Worm (Caenorhabditis elegans) whole organism, L1 larva: Measurements from ENCODE around the gene mboa-4.
A peak's percentile ranks its signal among the peaks of the same experiment; 100 is the strongest.
"Not testable (repeated sequence)": the region's sequence is repeated elsewhere in the genome, so short reads cannot be mapped to it uniquely, and the experiment has no call there.

Experiments
- C04F5.9 ChIP-seq: sonication (generic microtip); optimal IDR thresholded peaks from 2 replicates; lab custom pipeline; 2016; ENCODE audit warnings: missing genetic modification characterization, missing compliant biosample characterization
- C16A3.4 ChIP-seq: fragments of 150-350 bp; optimal IDR thresholded peaks from 2 replicates; lab custom pipeline; 2014; ENCODE audit warnings: missing biosample characterization, missing genetic modification characterization
- Y116A8C.19 ChIP-seq: sonication (generic microtip); optimal IDR thresholded peaks from 2 replicates; lab custom pipeline; 2016; ENCODE audit warnings: missing compliant biosample characterization, missing genetic modification characterization, borderline replicate concordance
- alr-1 ChIP-seq: fragments of 200-800 bp; sonication (Bioruptor generic); optimal IDR thresholded peaks from 2 replicates; lab custom pipeline; 2018; ENCODE audit warnings: borderline replicate concordance, mild to moderate bottlenecking, missing genetic modification characterization, missing compliant biosample characterization
- ama-1 ChIP-seq: fragments of 150-350 bp; optimal IDR thresholded peaks from 2 replicates; lab custom pipeline; 2014
- blmp-1 ChIP-seq: fragments of 150-350 bp; optimal IDR thresholded peaks from 2 replicates; lab custom pipeline; 2014; ENCODE audit warnings: missing biosample characterization, missing genetic modification characterization
- ceh-8 ChIP-seq: fragments of 200-800 bp; sonication (Bioruptor generic); optimal IDR thresholded peaks from 2 replicates; lab custom pipeline; 2018; ENCODE audit warnings: mild to moderate bottlenecking, missing genetic modification characterization, moderate library complexity, missing compliant biosample characterization
- ceh-90 ChIP-seq: sonication (generic microtip); optimal IDR thresholded peaks from 2 replicates; lab custom pipeline; 2016; ENCODE audit warnings: missing genetic modification characterization, missing compliant biosample characterization
- efl-1 ChIP-seq, 4 experiments: fragments of 150-350 bp; optimal IDR thresholded peaks in 3 of 4; peaks in 1 of 4; 1 replicate in 1 of 4; 2 replicates in 3 of 4; lab custom pipeline; 2014; ENCODE audit warnings: missing biosample characterization in 2 of 4, missing genetic modification characterization in 2 of 4, missing genetic modification reagents in 2 of 4
- efl-3 ChIP-seq: fragments of 200-800 bp; sonication (Bioruptor generic); optimal IDR thresholded peaks from 2 replicates; lab custom pipeline; 2018; ENCODE audit warnings: mild to moderate bottlenecking, missing genetic modification characterization, missing compliant biosample characterization
- ets-5 ChIP-seq: fragments of 200-800 bp; sonication (Bioruptor generic); IDR thresholded peaks from 2 replicates; pipeline ENCODE4 v1.3.6; 2022; ENCODE audit warnings: missing genetic modification characterization, missing compliant biosample characterization
- fos-1 ChIP-seq: fragments of 150-350 bp; optimal IDR thresholded peaks from 2 replicates; lab custom pipeline; 2014; ENCODE audit warnings: missing biosample characterization, missing genetic modification characterization
- jun-1 ChIP-seq: fragments of 150-350 bp; optimal IDR thresholded peaks from 2 replicates; lab custom pipeline; 2014; ENCODE audit warnings: missing biosample characterization, missing genetic modification reagents, missing genetic modification characterization
- lin-13 ChIP-seq: fragments of 150-350 bp; optimal IDR thresholded peaks from 2 replicates; lab custom pipeline; 2014; ENCODE audit warnings: missing biosample characterization, missing genetic modification reagents, missing genetic modification characterization
- lin-35 ChIP-seq, 2 experiments: fragments of 150-350 bp; optimal IDR thresholded peaks; 2 replicates each; lab custom pipeline; 2014; ENCODE audit warnings: missing biosample characterization in 2 of 2, missing genetic modification characterization in 2 of 2, missing genetic modification reagents in 2 of 2
- lin-39 ChIP-seq: fragments of 150-350 bp; optimal IDR thresholded peaks from 2 replicates; lab custom pipeline; 2014; ENCODE audit warnings: missing biosample characterization, missing genetic modification reagents, missing genetic modification characterization
- nhr-11 ChIP-seq: fragments of 150-350 bp; optimal IDR thresholded peaks from 2 replicates; lab custom pipeline; 2014; ENCODE audit warnings: missing biosample characterization, missing genetic modification characterization
- nhr-19 ChIP-seq: fragments of 200-800 bp; sonication (Bioruptor generic); conservative IDR thresholded peaks from 2 replicates; pipeline ENCODE4 v1.3.6; 2022; ENCODE audit warnings: missing genetic modification characterization, missing compliant biosample characterization
- nhr-28 ChIP-seq: fragments of 150-350 bp; optimal IDR thresholded peaks from 2 replicates; lab custom pipeline; 2014; ENCODE audit warnings: missing biosample characterization, missing genetic modification characterization
- nhr-71 ChIP-seq: sonication (generic microtip); optimal IDR thresholded peaks from 2 replicates; lab custom pipeline; 2016; ENCODE audit warnings: mild to moderate bottlenecking, missing genetic modification characterization, moderate library complexity, missing compliant biosample characterization
- nhr-76 ChIP-seq: sonication (generic microtip); optimal IDR thresholded peaks from 2 replicates; lab custom pipeline; 2017; ENCODE audit warnings: missing biosample characterization, missing genetic modification characterization
- nhr-77 ChIP-seq: fragments of 150-350 bp; optimal IDR thresholded peaks from 2 replicates; lab custom pipeline; 2014; ENCODE audit warnings: missing biosample characterization, missing genetic modification characterization
- nhr-84 ChIP-seq: sonication (generic microtip); optimal IDR thresholded peaks from 2 replicates; lab custom pipeline; 2017; ENCODE audit warnings: missing biosample characterization, missing genetic modification characterization
- nhr-85 ChIP-seq: sonication (generic microtip); peaks from one replicate; lab custom pipeline; 2016; ENCODE audit warnings: missing genetic modification characterization, inconsistent platforms, missing compliant biosample characterization
- nhr-90 ChIP-seq: sonication (generic microtip); optimal IDR thresholded peaks from 2 replicates; lab custom pipeline; 2016; ENCODE audit warnings: mild to moderate bottlenecking, missing genetic modification characterization, missing compliant biosample characterization; ENCODE audit not compliant: poor library complexity
- pag-3 ChIP-seq: sonication (generic microtip); optimal IDR thresholded peaks from 2 replicates; lab custom pipeline; 2017; ENCODE audit warnings: missing genetic modification characterization, mild to moderate bottlenecking, missing compliant biosample characterization, antibody characterized with exemption, borderline replicate concordance; ENCODE audit not compliant: insufficient read depth
- pqm-1 ChIP-seq: sonication (generic microtip); optimal IDR thresholded peaks from 3 replicates; lab custom pipeline; 2017; ENCODE audit warnings: missing biosample characterization, missing genetic modification characterization
- rnt-1 ChIP-seq: sonication (generic microtip); optimal IDR thresholded peaks from 2 replicates; lab custom pipeline; 2016; ENCODE audit warnings: mild to moderate bottlenecking, missing genetic modification characterization, moderate library complexity, missing compliant biosample characterization
- snu-23 ChIP-seq: sonication (generic microtip); optimal IDR thresholded peaks from 2 replicates; lab custom pipeline; 2016; ENCODE audit warnings: missing genetic modification characterization, missing compliant biosample characterization
- swsn-7 ChIP-seq: sonication (generic microtip); optimal IDR thresholded peaks from 2 replicates; lab custom pipeline; 2016; ENCODE audit warnings: missing genetic modification characterization, missing compliant biosample characterization
- tbx-2 ChIP-seq: sonication (generic microtip); optimal IDR thresholded peaks from 2 replicates; lab custom pipeline; 2016; ENCODE audit warnings: missing genetic modification characterization, missing compliant biosample characterization
- tlp-1 ChIP-seq: fragments of 150-350 bp; optimal IDR thresholded peaks from 2 replicates; lab custom pipeline; 2014; ENCODE audit warnings: missing biosample characterization, missing genetic modification characterization
- unc-130 ChIP-seq: fragments of 150-350 bp; optimal IDR thresholded peaks from 2 replicates; lab custom pipeline; 2017; ENCODE audit warnings: missing biosample characterization, missing genetic modification characterization, inconsistent platforms
- unc-86 ChIP-seq: sonication (generic microtip); optimal IDR thresholded peaks from 2 replicates; lab custom pipeline; 2016; ENCODE audit warnings: missing genetic modification characterization, missing compliant biosample characterization
- unc-98 ChIP-seq: fragments of 200-800 bp; sonication (Bioruptor generic); IDR thresholded peaks from 2 replicates; pipeline ENCODE4 v1.3.6; 2022; ENCODE audit warnings: missing genetic modification characterization, missing compliant biosample characterization
- ztf-11 ChIP-seq, 2 experiments: sonication (generic microtip); optimal IDR thresholded peaks; 2 replicates each; lab custom pipeline; 2016 to 2017; ENCODE audit warnings: missing genetic modification characterization in 2 of 2, missing biosample characterization in 1 of 2, missing compliant biosample characterization in 1 of 2
- ztf-4 ChIP-seq: fragments of 150-350 bp; optimal IDR thresholded peaks from 2 replicates; lab custom pipeline; 2014; ENCODE audit warnings: missing biosample characterization, missing genetic modification characterization

The mboa-4 gene

ce11 chrIV:11162451-11162850, 2.7 kb upstream of the mboa-4 start, which contains the start of gene fbxb-9:
Gene fbxb-9, minus strand, starts transcription at chrIV:11162551.
- TF ChIP-seq nhr-85 (tag; lab: Kevin White, UChicago) (no peak), pag-3 (tag; lab: Kevin White, UChicago) (no peak), Y116A8C.19 (tag; lab: Kevin White, UChicago) (no peak), jun-1 (no peak), ets-5 (no peak), nhr-84 (no peak), lin-39 (tag; lab: Kevin White, UChicago) (no peak), rnt-1 (tag; lab: Kevin White, UChicago) (no peak), lin-35 (GFP tag; optimal IDR thresholded peaks at IDR 0.05; lab: Kevin White, UChicago) (no peak), blmp-1 (tag; lab: Kevin White, UChicago) (no peak), ama-1 (lab: Kevin White, UChicago) (no peak), nhr-11 (tag; lab: Kevin White, UChicago) (no peak), ceh-90 (no peak), nhr-77 (tag; lab: Kevin White, UChicago) (no peak), nhr-71 (tag; lab: Kevin White, UChicago) (no peak), unc-98 (GFP tag; lab: Robert Waterston, UW) (no peak), unc-130 (tag; lab: Kevin White, UChicago) (no peak), swsn-7 (tag; lab: Kevin White, UChicago) (no peak)

ce11 chrIV:11160707-11161106, 921 bp upstream of the mboa-4 start, which contains the start of gene C08F8.15:
Gene C08F8.15, minus strand, starts transcription at chrIV:11160807.
- TF ChIP-seq ztf-11 (tag; optimal IDR thresholded peaks at IDR 0.05; lab: Kevin White, UChicago) (no peak), ama-1 (lab: Kevin White, UChicago) (no peak), tlp-1 (no peak), efl-1 (optimal IDR thresholded peaks at IDR 0.05; lab: Kevin White, UChicago) (no peak), efl-1 (GFP tag; optimal IDR thresholded peaks at IDR 0.05 in 1 of 2; lab: Kevin White, UChicago) (peak in 1 of 2 experiments; percentile 67), nhr-76 (tag; lab: Kevin White, UChicago) (no peak)

ce11 chrIV:11156526-11156925, 3.3 kb downstream of the mboa-4 start:
- TF ChIP-seq efl-3 (no peak), ceh-8 (no peak), nhr-28 (tag; lab: Kevin White, UChicago) (no peak), unc-86 (tag; lab: Kevin White, UChicago) (no peak), lin-13 (GFP tag; lab: Kevin White, UChicago) (no peak), fos-1 (tag; lab: Kevin White, UChicago) (no peak), C16A3.4 (tag; lab: Kevin White, UChicago) (no peak), tbx-2 (no peak), snu-23 (no peak)

- not testable (repeated sequence) for TF ChIP-seq pqm-1 (tag; lab: Kevin White, UChicago); C04F5.9 (tag; lab: Kevin White, UChicago); efl-3
Observed at ce11 chrIV:11154425-11155114, 5.2 kb downstream of the mboa-4 start, which contains the start of gene C08F8.3. Gene C08F8.3, plus strand, starts transcription at chrIV:11155044.

ce11 chrIV:11150844-11151243, 8.9 kb downstream of the mboa-4 start, which contains the start of gene C08F8.2:
Gene C08F8.2, plus strand, starts transcription at chrIV:11150997.
- TF ChIP-seq ztf-4 (tag; lab: Kevin White, UChicago) (peak; percentile 13), alr-1 (tag; lab: Kevin White, UChicago) (no peak), ztf-11 (tag; optimal IDR thresholded peaks at IDR 0.05; lab: Kevin White, UChicago) (no peak), ama-1 (lab: Kevin White, UChicago) (peak; percentile 67), nhr-19 (GFP tag; lab: Robert Waterston, UW) (peak; percentile 30; the same call in 1 of the 2 replicates), lin-39 (tag; lab: Kevin White, UChicago) (no peak), nhr-90 (tag; lab: Kevin White, UChicago) (no peak), Y116A8C.19 (tag; lab: Kevin White, UChicago) (no peak)
